Worm (Caenorhabditis elegans) whole organism, L1 larva: Measurements from ENCODE around the gene W08F4.1.
A peak's percentile ranks its signal among the peaks of the same experiment; 100 is the strongest.
"Not testable (repeated sequence)": the region's sequence is repeated elsewhere in the genome, so short reads cannot be mapped to it uniquely, and the experiment has no call there.

ENCODE experiments used
- C16A3.4 ChIP-seq: fragments of 150-350 bp; optimal IDR thresholded peaks from 2 replicates; lab custom pipeline; 2014; ENCODE audit warnings: missing biosample characterization, missing genetic modification characterization
- C34B4.2 ChIP-seq: sonication (generic microtip); optimal IDR thresholded peaks from 2 replicates; lab custom pipeline; 2017; ENCODE audit warnings: mild to moderate bottlenecking, missing genetic modification characterization, missing compliant biosample characterization
- Y116A8C.19 ChIP-seq: sonication (generic microtip); optimal IDR thresholded peaks from 2 replicates; lab custom pipeline; 2016; ENCODE audit warnings: missing compliant biosample characterization, missing genetic modification characterization, borderline replicate concordance
- ama-1 ChIP-seq: fragments of 150-350 bp; optimal IDR thresholded peaks from 2 replicates; lab custom pipeline; 2014
- ceh-90 ChIP-seq: sonication (generic microtip); optimal IDR thresholded peaks from 2 replicates; lab custom pipeline; 2016; ENCODE audit warnings: missing genetic modification characterization, missing compliant biosample characterization
- ces-1 ChIP-seq: fragments of 150-350 bp; optimal IDR thresholded peaks from 2 replicates; lab custom pipeline; 2014; ENCODE audit warnings: missing biosample characterization, missing genetic modification reagents, missing genetic modification characterization
- efl-1 ChIP-seq, 4 experiments: fragments of 150-350 bp; optimal IDR thresholded peaks in 3 of 4; peaks in 1 of 4; 1 replicate in 1 of 4; 2 replicates in 3 of 4; lab custom pipeline; 2014; ENCODE audit warnings: missing biosample characterization in 2 of 4, missing genetic modification characterization in 2 of 4, missing genetic modification reagents in 2 of 4
- egl-13 ChIP-seq: sonication (generic microtip); optimal IDR thresholded peaks from 2 replicates; lab custom pipeline; 2016; ENCODE audit warnings: missing genotype, missing genetic modification reagents, missing genetic modification characterization, missing compliant biosample characterization
- elt-2 ChIP-seq: sonication (generic microtip); optimal IDR thresholded peaks from 2 replicates; lab custom pipeline; 2016; ENCODE audit warnings: missing genetic modification characterization, mild to moderate bottlenecking, inconsistent platforms, missing compliant biosample characterization, missing genetic modification reagents
- ets-5 ChIP-seq: fragments of 200-800 bp; sonication (Bioruptor generic); IDR thresholded peaks from 2 replicates; pipeline ENCODE4 v1.3.6; 2022; ENCODE audit warnings: missing genetic modification characterization, missing compliant biosample characterization
- fkh-10 ChIP-seq: sonication (generic microtip); optimal IDR thresholded peaks from 2 replicates; lab custom pipeline; 2017; ENCODE audit warnings: missing biosample characterization, missing genetic modification reagents, missing genetic modification characterization
- fkh-4 ChIP-seq: sonication (generic microtip); optimal IDR thresholded peaks from 2 replicates; lab custom pipeline; 2016; ENCODE audit warnings: missing compliant biosample characterization, missing genetic modification characterization, borderline replicate concordance
- grh-1 ChIP-seq: fragments of 200-800 bp; sonication (Bioruptor generic); IDR thresholded peaks from 2 replicates; pipeline ENCODE4 v1.3.6; 2022; ENCODE audit warnings: missing genetic modification reagents, missing genetic modification characterization, missing compliant biosample characterization
- irx-1 ChIP-seq: sonication (generic microtip); optimal IDR thresholded peaks from 2 replicates; lab custom pipeline; 2016; ENCODE audit warnings: missing genetic modification characterization, missing compliant biosample characterization
- lin-35 ChIP-seq, 2 experiments: fragments of 150-350 bp; optimal IDR thresholded peaks; 2 replicates each; lab custom pipeline; 2014; ENCODE audit warnings: missing biosample characterization in 2 of 2, missing genetic modification characterization in 2 of 2, missing genetic modification reagents in 2 of 2
- lir-3 ChIP-seq: sonication (generic microtip); optimal IDR thresholded peaks from 2 replicates; lab custom pipeline; 2016; ENCODE audit warnings: mild to moderate bottlenecking, missing genetic modification characterization, moderate library complexity, missing compliant biosample characterization; ENCODE audit not compliant: poor library complexity
- lsy-2 ChIP-seq, 2 experiments: fragments of 150-350 bp; optimal IDR thresholded peaks; 2 replicates each; lab custom pipeline; 2014; ENCODE audit warnings: missing biosample characterization in 2 of 2, missing genetic modification characterization in 2 of 2
- mep-1 ChIP-seq: fragments of 150-350 bp; optimal IDR thresholded peaks from 2 replicates; lab custom pipeline; 2014; ENCODE audit warnings: missing biosample characterization, missing genetic modification characterization
- nhr-19 ChIP-seq: fragments of 200-800 bp; sonication (Bioruptor generic); conservative IDR thresholded peaks from 2 replicates; pipeline ENCODE4 v1.3.6; 2022; ENCODE audit warnings: missing genetic modification characterization, missing compliant biosample characterization
- nhr-20 ChIP-seq: sonication (generic microtip); optimal IDR thresholded peaks from 2 replicates; lab custom pipeline; 2016; ENCODE audit warnings: mild to moderate bottlenecking, missing genetic modification characterization, missing compliant biosample characterization
- nhr-237 ChIP-seq: fragments of 150-350 bp; optimal IDR thresholded peaks from 2 replicates; lab custom pipeline; 2014; ENCODE audit warnings: missing biosample characterization, missing genetic modification characterization
- nhr-47 ChIP-seq: sonication (generic microtip); optimal IDR thresholded peaks from 2 replicates; lab custom pipeline; 2016; ENCODE audit warnings: mild to moderate bottlenecking, missing genetic modification characterization, moderate library complexity, missing compliant biosample characterization
- nhr-84 ChIP-seq: sonication (generic microtip); optimal IDR thresholded peaks from 2 replicates; lab custom pipeline; 2017; ENCODE audit warnings: missing biosample characterization, missing genetic modification characterization
- nhr-85 ChIP-seq: sonication (generic microtip); peaks from one replicate; lab custom pipeline; 2016; ENCODE audit warnings: missing genetic modification characterization, inconsistent platforms, missing compliant biosample characterization
- nhr-90 ChIP-seq: sonication (generic microtip); optimal IDR thresholded peaks from 2 replicates; lab custom pipeline; 2016; ENCODE audit warnings: mild to moderate bottlenecking, missing genetic modification characterization, missing compliant biosample characterization; ENCODE audit not compliant: poor library complexity
- pax-3 ChIP-seq: fragments of 200-800 bp; sonication (Bioruptor generic); optimal IDR thresholded peaks from 2 replicates; lab custom pipeline; 2018; ENCODE audit warnings: mild to moderate bottlenecking, missing genetic modification characterization, moderate library complexity, missing compliant biosample characterization
- rnt-1 ChIP-seq: sonication (generic microtip); optimal IDR thresholded peaks from 2 replicates; lab custom pipeline; 2016; ENCODE audit warnings: mild to moderate bottlenecking, missing genetic modification characterization, moderate library complexity, missing compliant biosample characterization
- skn-1 ChIP-seq: fragments of 150-350 bp; optimal IDR thresholded peaks from 2 replicates; lab custom pipeline; 2014; ENCODE audit warnings: missing biosample characterization, missing genetic modification characterization
- snpc-4 ChIP-seq: fragments of 150-350 bp; optimal IDR thresholded peaks from 2 replicates; lab custom pipeline; 2014; ENCODE audit warnings: missing biosample characterization, missing genetic modification characterization
- sup-37 ChIP-seq: fragments of 200-800 bp; sonication (Bioruptor generic); optimal IDR thresholded peaks from 2 replicates; lab custom pipeline; 2018; ENCODE audit warnings: mild to moderate bottlenecking, missing genetic modification characterization, missing compliant biosample characterization
- tbx-2 ChIP-seq: sonication (generic microtip); optimal IDR thresholded peaks from 2 replicates; lab custom pipeline; 2016; ENCODE audit warnings: missing genetic modification characterization, missing compliant biosample characterization
- tlp-1 ChIP-seq: fragments of 150-350 bp; optimal IDR thresholded peaks from 2 replicates; lab custom pipeline; 2014; ENCODE audit warnings: missing biosample characterization, missing genetic modification characterization
- unc-130 ChIP-seq: fragments of 150-350 bp; optimal IDR thresholded peaks from 2 replicates; lab custom pipeline; 2017; ENCODE audit warnings: missing biosample characterization, missing genetic modification characterization, inconsistent platforms
- unc-30 ChIP-seq: sonication (generic microtip); optimal IDR thresholded peaks from 2 replicates; lab custom pipeline; 2017; ENCODE audit warnings: missing biosample characterization, missing genetic modification characterization
- unc-62 ChIP-seq: fragments of 150-350 bp; optimal IDR thresholded peaks from 2 replicates; lab custom pipeline; 2014; ENCODE audit warnings: missing biosample characterization, missing genetic modification reagents, missing genetic modification characterization
- unc-98 ChIP-seq: fragments of 200-800 bp; sonication (Bioruptor generic); IDR thresholded peaks from 2 replicates; pipeline ENCODE4 v1.3.6; 2022; ENCODE audit warnings: missing genetic modification characterization, missing compliant biosample characterization
- vab-15 ChIP-seq: sonication (generic microtip); optimal IDR thresholded peaks from 2 replicates; lab custom pipeline; 2017; ENCODE audit warnings: missing genotype, mild to moderate bottlenecking, missing genetic modification characterization, missing compliant biosample characterization
- zag-1 ChIP-seq: fragments of 150-350 bp; optimal IDR thresholded peaks from 2 replicates; lab custom pipeline; 2014; ENCODE audit warnings: missing biosample characterization, missing genetic modification characterization
- ztf-11 ChIP-seq, 2 experiments: sonication (generic microtip); optimal IDR thresholded peaks; 2 replicates each; lab custom pipeline; 2016 to 2017; ENCODE audit warnings: missing genetic modification characterization in 2 of 2, missing biosample characterization in 1 of 2, missing compliant biosample characterization in 1 of 2
- ztf-4 ChIP-seq: fragments of 150-350 bp; optimal IDR thresholded peaks from 2 replicates; lab custom pipeline; 2014; ENCODE audit warnings: missing biosample characterization, missing genetic modification characterization

Gene W08F4.1

ce11 chrII:593221-593620, at the start of gene W08F4.1:
Gene W08F4.1 (plus strand): TSS chrII:593521.
- TF ChIP-seq nhr-85; pax-3 (tag; lab: Kevin White, UChicago); rnt-1 (tag; lab: Kevin White, UChicago): not testable (repeated sequence)
- TF ChIP-seq, all 84 proteins: peak for 0; not testable (repeated sequence) for 84

DNA sequence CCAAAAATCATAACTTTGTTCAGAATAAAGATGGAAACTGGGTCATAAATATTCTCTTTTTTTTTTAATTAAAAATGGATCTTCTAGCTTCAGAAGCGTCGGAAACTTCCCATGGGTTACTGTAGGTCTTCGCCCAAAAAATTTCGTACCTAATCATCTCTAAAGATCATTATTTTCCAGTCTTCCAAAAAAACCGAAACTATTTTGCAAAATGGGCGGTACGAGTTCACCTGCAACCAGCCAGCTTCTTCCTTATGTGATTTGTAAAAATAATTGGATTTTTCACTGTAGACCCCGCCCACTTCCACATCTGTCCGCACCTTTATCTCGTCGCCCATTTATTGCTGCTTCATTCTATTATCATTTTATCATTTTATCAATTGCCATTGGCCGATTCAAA, 46.9 kb upstream of the W08F4.1 start, which contains the start of gene mlt-10:
TSS of gene mlt-10 (plus strand) at position 301 of the 400 bp plus-strand sequence.
- TF ChIP-seq unc-98 (no peak), mep-1 (tag; lab: Kevin White, UChicago) (no peak), zag-1 (no peak), nhr-90 (tag; lab: Kevin White, UChicago) (no peak), ets-5 (no peak), efl-1 (optimal IDR thresholded peaks at IDR 0.05; lab: Kevin White, UChicago) (no peak), efl-1 (GFP tag; optimal IDR thresholded peaks at IDR 0.05 in 1 of 2; lab: Kevin White, UChicago) (no peak), Y116A8C.19 (tag; lab: Kevin White, UChicago) (no peak), nhr-20 (tag; lab: Kevin White, UChicago) (no peak), nhr-84 (tag; lab: Kevin White, UChicago) (no peak), nhr-237 (tag; lab: Kevin White, UChicago) (no peak), egl-13 (tag; lab: Kevin White, UChicago) (no peak), ces-1 (GFP tag; lab: Kevin White, UChicago) (no peak)

DNA sequence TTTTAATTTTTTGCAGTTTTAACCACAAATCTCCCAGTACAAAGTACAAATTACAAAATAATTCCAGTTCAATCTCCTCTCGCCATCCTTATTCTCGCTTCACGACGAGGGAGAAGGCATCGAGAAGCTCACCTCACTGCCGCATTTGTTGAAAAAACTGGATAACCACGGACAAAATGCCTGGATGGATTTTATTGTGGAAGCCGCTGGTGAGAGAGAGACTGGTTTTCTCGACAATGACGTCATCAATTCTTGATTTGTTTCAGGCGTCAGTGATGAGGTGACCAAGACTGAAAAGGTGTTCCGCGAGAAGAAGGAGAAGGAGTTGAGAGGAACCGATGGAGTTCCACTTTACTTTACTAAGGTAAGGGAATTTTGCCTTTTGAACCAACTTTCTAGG, 43.8 kb upstream of the W08F4.1 start:
- TF ChIP-seq efl-1 (optimal IDR thresholded peaks at IDR 0.05; lab: Kevin White, UChicago) = no peak
- TF ChIP-seq efl-1 (GFP tag; optimal IDR thresholded peaks at IDR 0.05 in 1 of 2; lab: Kevin White, UChicago) = peak in 1 of 2 experiments; percentile 77
- no peak for TF ChIP-seq elt-2 (tag; lab: Kevin White, UChicago)

DNA sequence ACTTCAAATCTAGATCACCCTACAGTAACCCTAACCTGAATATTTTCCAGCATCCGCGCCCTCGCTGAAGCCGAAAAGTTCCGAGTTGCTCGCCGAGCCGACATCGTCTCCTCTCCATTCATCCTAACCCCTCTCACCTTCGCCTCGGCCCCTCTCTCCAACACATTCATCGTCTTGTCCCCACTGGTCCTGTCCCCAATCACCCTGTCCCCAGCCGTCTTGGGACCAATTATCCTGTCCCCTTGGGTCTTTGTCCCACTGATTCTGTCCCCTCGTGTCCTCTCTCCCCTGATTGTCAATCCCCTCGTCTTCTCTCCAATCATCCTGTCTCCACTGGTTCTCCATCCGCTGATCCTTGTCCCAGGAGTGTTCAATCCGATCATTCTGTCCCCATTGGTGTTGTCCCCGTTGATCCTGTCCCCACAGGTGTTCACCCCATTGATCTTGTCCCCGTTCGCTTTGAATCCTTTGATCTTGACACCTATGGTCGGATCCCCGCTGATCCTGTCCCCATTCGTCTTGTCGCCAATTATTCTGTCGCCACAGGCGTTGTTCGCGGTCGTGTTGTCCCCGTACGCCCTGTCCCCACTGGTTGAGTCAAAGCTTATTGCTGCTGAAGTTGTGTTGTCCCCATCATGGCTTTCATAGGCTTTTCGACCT, 41.9 kb upstream of the W08F4.1 start, which contains the start of gene lips-7:
TSS of gene lips-7 (plus strand) at position 610 of the 660 bp plus-strand sequence.
- no peak for TF ChIP-seq lir-3 (tag; lab: Kevin White, UChicago)
- TF ChIP-seq nhr-84 (tag; lab: Kevin White, UChicago) = no peak
- no peak for TF ChIP-seq rnt-1 (tag; lab: Kevin White, UChicago)
- no peak for TF ChIP-seq efl-1 (optimal IDR thresholded peaks at IDR 0.05; lab: Kevin White, UChicago)
- peak in 1 of 2 experiments; percentile 35 for TF ChIP-seq efl-1 (GFP tag; optimal IDR thresholded peaks at IDR 0.05 in 1 of 2; lab: Kevin White, UChicago)
- TF ChIP-seq, all 84 proteins: peak for 1

ce11 chrII:555371-555770, 38.0 kb upstream of the W08F4.1 start:
- no peak for TF ChIP-seq fkh-4 (tag; lab: Kevin White, UChicago)
- no peak for TF ChIP-seq C16A3.4
- no peak for TF ChIP-seq egl-13 (tag; lab: Kevin White, UChicago)
- no peak for TF ChIP-seq vab-15 (tag; lab: Kevin White, UChicago)
- no peak for TF ChIP-seq tlp-1
- TF ChIP-seq ceh-90 (tag; lab: Kevin White, UChicago) = no peak
- TF ChIP-seq unc-130 (tag; lab: Kevin White, UChicago) = no peak
- no peak for TF ChIP-seq irx-1 (tag; lab: Kevin White, UChicago)
- peak in 1 of 2 experiments; percentile 0 for TF ChIP-seq lin-35 (GFP tag; optimal IDR thresholded peaks at IDR 0.05; lab: Kevin White, UChicago)
- peak; percentile 24 for TF ChIP-seq skn-1 (tag; lab: Kevin White, UChicago)
- TF ChIP-seq unc-98 = no peak
- no peak for TF ChIP-seq sup-37 (GFP tag; lab: Kevin White, UChicago)
- TF ChIP-seq Y116A8C.19 (tag; lab: Kevin White, UChicago) = no peak
- TF ChIP-seq nhr-237 (tag; lab: Kevin White, UChicago) = no peak
- TF ChIP-seq snpc-4 (tag; lab: Kevin White, UChicago) = no peak
- TF ChIP-seq fkh-10 (GFP tag; lab: Kevin White, UChicago) = no peak
- TF ChIP-seq ama-1 (lab: Kevin White, UChicago) = no peak
- no peak for TF ChIP-seq unc-30 (tag; lab: Kevin White, UChicago)
- peak in 1 of 2 experiments; percentile 13 for TF ChIP-seq efl-1 (optimal IDR thresholded peaks at IDR 0.05; lab: Kevin White, UChicago)
- peak in 1 of 2 experiments; percentile 77 for TF ChIP-seq efl-1 (GFP tag; optimal IDR thresholded peaks at IDR 0.05 in 1 of 2; lab: Kevin White, UChicago)
- TF ChIP-seq tbx-2 (tag; lab: Kevin White, UChicago) = no peak
- no peak for TF ChIP-seq nhr-19
- TF ChIP-seq ztf-4 (tag; lab: Kevin White, UChicago) = no peak
- no peak for TF ChIP-seq grh-1 (GFP tag; lab: Robert Waterston, UW)
- no peak for TF ChIP-seq C34B4.2
- no peak for TF ChIP-seq zag-1
- TF ChIP-seq ztf-11 (tag; optimal IDR thresholded peaks at IDR 0.05; lab: Kevin White, UChicago) = no peak
- TF ChIP-seq nhr-47 (tag; lab: Kevin White, UChicago) = no peak
- peak in 1 of 2 experiments; percentile 20 for TF ChIP-seq lsy-2 (tag; optimal IDR thresholded peaks at IDR 0.05; lab: Kevin White, UChicago)
- TF ChIP-seq ces-1 (GFP tag; lab: Kevin White, UChicago) = no peak
- no peak for TF ChIP-seq unc-62 (GFP tag; lab: Kevin White, UChicago)
